Worm (Caenorhabditis elegans): Measurements from ENCODE around the gene rol-6.
A peak's percentile ranks its signal among the peaks of the same experiment; 100 is the strongest.

DNA sequence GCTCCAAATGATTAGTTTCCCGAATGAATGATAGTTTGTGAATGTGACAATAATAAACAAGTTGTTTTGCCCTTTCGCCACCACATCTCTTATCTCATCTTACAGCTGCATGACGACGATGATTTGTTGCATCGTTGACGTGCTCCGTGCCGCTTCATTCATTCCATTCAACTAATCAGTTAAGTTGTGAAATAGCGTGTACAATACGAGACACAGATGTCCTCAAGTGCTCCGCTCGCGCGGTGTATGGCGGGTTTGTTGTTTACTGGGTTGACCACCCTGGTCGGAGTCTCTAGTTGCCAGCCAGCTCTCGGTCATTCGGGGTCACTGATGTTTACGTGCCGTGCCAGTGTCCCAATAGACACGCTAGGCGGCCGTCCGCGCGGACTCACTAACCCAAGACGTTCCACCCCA, 15.1 kb downstream of the rol-6 start:
- TF ChIP-seq arid-1 (GFP tag; conservative IDR thresholded peaks at IDR 0.05) (no peak), lin-39 (tag; optimal IDR thresholded peaks at IDR 0.05) (no peak), aha-1 (tag) (no peak), ztf-11 (tag; optimal IDR thresholded peaks at IDR 0.05) (no peak), mdl-1 (tag; optimal IDR thresholded peaks at IDR 0.05) (peak in 1 of 2 experiments; percentile 24), hlh-30 (tag; optimal IDR thresholded peaks at IDR 0.05; ENCODE audit: insufficient read depth) (peak; percentile 31), lir-3 (tag; optimal IDR thresholded peaks at IDR 0.05) (no peak), nhr-237 (tag; optimal IDR thresholded peaks at IDR 0.05) (no peak), daf-19 (GFP tag; conservative IDR thresholded peaks at IDR 0.05) (0 out of 2 replicates have a peak, but pooled peaks have one; percentile 11)

Measured in whole organism, L4 larva.